Worm (Caenorhabditis elegans) whole organism, late embryonic: ENCODE measurements around the gene clec-245.

ENCODE experiments used
- C38D4.7 ChIP-seq: fragments of 200-800 bp; sonication (Bioruptor generic); optimal IDR thresholded peaks from 2 replicates; lab custom pipeline; 2018; ENCODE audit warnings: mild to moderate bottlenecking, missing genetic modification characterization, moderate library complexity, missing compliant biosample characterization
- F13H6.1 ChIP-seq: sonication (generic microtip); optimal IDR thresholded peaks from 2 replicates; lab custom pipeline; 2016; ENCODE audit warnings: missing genetic modification characterization, missing compliant biosample characterization
- T23F11.4 ChIP-seq: fragments of 200-800 bp; sonication (Bioruptor generic); optimal IDR thresholded peaks from 2 replicates; lab custom pipeline; 2018; ENCODE audit warnings: mild to moderate bottlenecking, missing genetic modification characterization, missing compliant biosample characterization
- ahr-1 ChIP-seq: sonication (generic microtip); optimal IDR thresholded peaks from 2 replicates; lab custom pipeline; 2016; ENCODE audit warnings: missing genetic modification characterization, missing compliant biosample characterization
- ama-1 ChIP-seq: fragments of 150-350 bp; optimal IDR thresholded peaks from 2 replicates; lab custom pipeline; 2014
- ceh-14 ChIP-seq: sonication (generic microtip); optimal IDR thresholded peaks from 2 replicates; lab custom pipeline; 2016; ENCODE audit warnings: missing genotype, missing genetic modification characterization, missing compliant biosample characterization
- ceh-18 ChIP-seq: sonication (generic microtip); optimal IDR thresholded peaks from 2 replicates; lab custom pipeline; 2016; ENCODE audit warnings: missing genetic modification characterization, missing compliant biosample characterization
- ceh-22 ChIP-seq: sonication (generic microtip); optimal IDR thresholded peaks from 2 replicates; lab custom pipeline; 2017; ENCODE audit warnings: missing biosample characterization, missing genetic modification characterization
- ceh-24 ChIP-seq: sonication (generic microtip); optimal IDR thresholded peaks from 2 replicates; lab custom pipeline; 2016; ENCODE audit warnings: mild to moderate bottlenecking, missing genetic modification characterization, missing compliant biosample characterization
- ceh-30 ChIP-seq: fragments of 150-350 bp; optimal IDR thresholded peaks from 2 replicates; lab custom pipeline; 2014; ENCODE audit warnings: missing biosample characterization, missing genetic modification characterization
- ceh-6 ChIP-seq: fragments of 200-800 bp; sonication (Bioruptor generic); optimal IDR thresholded peaks from 2 replicates; lab custom pipeline; 2018; ENCODE audit warnings: mild to moderate bottlenecking, missing genetic modification characterization, missing compliant biosample characterization
- dve-1 ChIP-seq: sonication (generic microtip); optimal IDR thresholded peaks from 2 replicates; lab custom pipeline; 2017; ENCODE audit warnings: antibody characterized with exemption, mild to moderate bottlenecking, missing genetic modification characterization, missing compliant biosample characterization
- elt-2 ChIP-seq: sonication (generic microtip); optimal IDR thresholded peaks from 2 replicates; lab custom pipeline; 2016; ENCODE audit warnings: missing genetic modification reagents, missing genetic modification characterization, missing compliant biosample characterization
- elt-4 ChIP-seq: sonication (generic microtip); optimal IDR thresholded peaks from 2 replicates; lab custom pipeline; 2016; ENCODE audit warnings: missing genetic modification characterization, missing compliant biosample characterization
- ets-4 ChIP-seq: sonication (generic microtip); optimal IDR thresholded peaks from 2 replicates; lab custom pipeline; 2016; ENCODE audit warnings: missing genetic modification characterization, missing compliant biosample characterization
- eyg-1 ChIP-seq: sonication (generic microtip); optimal IDR thresholded peaks from 2 replicates; lab custom pipeline; 2016; ENCODE audit warnings: missing genotype, missing genetic modification characterization, missing compliant biosample characterization
- fax-1 ChIP-seq: sonication (generic microtip); optimal IDR thresholded peaks from 2 replicates; lab custom pipeline; 2016; ENCODE audit warnings: missing genotype, missing genetic modification characterization, missing compliant biosample characterization
- fkh-6 ChIP-seq: sonication (generic microtip); optimal IDR thresholded peaks from 2 replicates; lab custom pipeline; 2016; ENCODE audit warnings: missing genetic modification characterization, missing compliant biosample characterization
- gmeb-2 ChIP-seq: sonication (generic microtip); optimal IDR thresholded peaks from 2 replicates; lab custom pipeline; 2016; ENCODE audit warnings: missing genetic modification characterization, inconsistent platforms, missing compliant biosample characterization
- hlh-15 ChIP-seq: sonication (generic microtip); optimal IDR thresholded peaks from 2 replicates; lab custom pipeline; 2016; ENCODE audit warnings: missing genetic modification characterization, missing compliant biosample characterization
- hlh-30 ChIP-seq: sonication (generic microtip); optimal IDR thresholded peaks from 2 replicates; lab custom pipeline; 2017; ENCODE audit warnings: antibody characterized with exemption, missing genetic modification characterization, missing compliant biosample characterization; ENCODE audit not compliant: insufficient read depth
- mec-3 ChIP-seq: sonication (generic microtip); optimal IDR thresholded peaks from 2 replicates; lab custom pipeline; 2016; ENCODE audit warnings: borderline replicate concordance, missing genetic modification characterization, missing compliant biosample characterization
- nhr-11 ChIP-seq: fragments of 150-350 bp; optimal IDR thresholded peaks from 2 replicates; lab custom pipeline; 2014; ENCODE audit warnings: missing biosample characterization, missing genetic modification characterization
- nhr-232 ChIP-seq: sonication (generic microtip); optimal IDR thresholded peaks from 2 replicates; lab custom pipeline; 2016; ENCODE audit warnings: missing genetic modification characterization, missing compliant biosample characterization
- odd-2 ChIP-seq: sonication (generic microtip); optimal IDR thresholded peaks from 2 replicates; lab custom pipeline; 2017; ENCODE audit warnings: antibody characterized with exemption, mild to moderate bottlenecking, missing genetic modification characterization, missing compliant biosample characterization
- pax-1 ChIP-seq: fragments of 150-350 bp; optimal IDR thresholded peaks from 2 replicates; lab custom pipeline; 2014; ENCODE audit warnings: missing biosample characterization, missing genetic modification characterization
- pha-2 ChIP-seq: sonication (generic microtip); optimal IDR thresholded peaks from 2 replicates; lab custom pipeline; 2017; ENCODE audit warnings: mild to moderate bottlenecking, missing genetic modification characterization, missing compliant biosample characterization
- pqm-1 ChIP-seq: sonication (generic microtip); optimal IDR thresholded peaks from 2 replicates; lab custom pipeline; 2016; ENCODE audit warnings: missing genetic modification characterization, missing compliant biosample characterization
- ref-2 ChIP-seq: sonication (generic microtip); optimal IDR thresholded peaks from 2 replicates; lab custom pipeline; 2016; ENCODE audit warnings: missing genetic modification characterization, missing compliant biosample characterization
- sox-2 ChIP-seq: fragments of 200-800 bp; sonication (Bioruptor generic); IDR thresholded peaks from 2 replicates; pipeline ENCODE4 v1.3.6; 2022; ENCODE audit warnings: missing genetic modification reagents, missing genetic modification characterization, missing compliant biosample characterization
- sox-4 ChIP-seq: sonication (generic microtip); optimal IDR thresholded peaks from 2 replicates; lab custom pipeline; 2017; ENCODE audit warnings: mild to moderate bottlenecking, missing genetic modification characterization, inconsistent platforms, missing compliant biosample characterization
- syd-9 ChIP-seq: sonication (generic microtip); optimal IDR thresholded peaks from 2 replicates; lab custom pipeline; 2016; ENCODE audit warnings: mild to moderate bottlenecking, missing genetic modification characterization, moderate library complexity, missing compliant biosample characterization
- tbx-7 ChIP-seq: sonication (generic microtip); optimal IDR thresholded peaks from 2 replicates; lab custom pipeline; 2016; ENCODE audit warnings: missing genotype, missing genetic modification characterization, missing compliant biosample characterization
- ttx-3 ChIP-seq: sonication (generic microtip); optimal IDR thresholded peaks from 2 replicates; lab custom pipeline; 2016; ENCODE audit warnings: missing genetic modification reagents, missing genetic modification characterization, missing compliant biosample characterization
- unc-42 ChIP-seq: sonication (generic microtip); optimal IDR thresholded peaks from 2 replicates; lab custom pipeline; 2016; ENCODE audit warnings: missing genotype, missing genetic modification characterization, missing compliant biosample characterization
- zip-5 ChIP-seq: sonication (generic microtip); optimal IDR thresholded peaks from 2 replicates; lab custom pipeline; 2016; ENCODE audit warnings: missing genetic modification characterization, missing compliant biosample characterization
- ztf-16 ChIP-seq: sonication (generic microtip); optimal IDR thresholded peaks from 2 replicates; lab custom pipeline; 2017; ENCODE audit warnings: missing genetic modification characterization, missing compliant biosample characterization

clec-245 gene

ce11 chrV:18143445-18143844 is 44.8 kb downstream of the clec-245 start, which contains the start of gene Y37H2A.14:
Y37H2A.14 (plus strand) TSS chrV:18143745.
- TF ChIP-seq sox-4 (tag; lab: Kevin White, UChicago) (no peak), ref-2 (tag; lab: Kevin White, UChicago) (no peak), fkh-6 (tag; lab: Kevin White, UChicago) (no peak), elt-4 (tag; lab: Kevin White, UChicago) (no peak), dve-1 (tag; lab: Kevin White, UChicago) (no peak), mec-3 (no peak), F13H6.1 (no peak), syd-9 (tag; lab: Kevin White, UChicago) (no peak), ama-1 (lab: Kevin White, UChicago) (no peak), nhr-232 (tag; lab: Kevin White, UChicago) (no peak), odd-2 (tag; lab: Kevin White, UChicago) (no peak), zip-5 (tag; lab: Kevin White, UChicago) (no peak)

ce11 chrV:18142549-18142948 is 45.7 kb downstream of the clec-245 start, which contains the start of gene Y37H2A.13:
Y37H2A.13 (plus strand) TSS chrV:18142849.
- TF ChIP-seq nhr-11 (tag; lab: Kevin White, UChicago) (no peak), nhr-232 (tag; lab: Kevin White, UChicago) (no peak), pha-2 (tag; lab: Kevin White, UChicago) (no peak), tbx-7 (tag; lab: Kevin White, UChicago) (no peak), unc-42 (tag; lab: Kevin White, UChicago) (no peak), ref-2 (tag; lab: Kevin White, UChicago) (no peak), hlh-15 (tag; lab: Kevin White, UChicago) (no peak), C38D4.7 (GFP tag; lab: Kevin White, UChicago) (no peak), hlh-30 (no peak), ceh-18 (no peak), ceh-6 (GFP tag; lab: Kevin White, UChicago) (no peak), ets-4 (tag; lab: Kevin White, UChicago) (no peak), fax-1 (tag; lab: Kevin White, UChicago) (no peak), gmeb-2 (tag; lab: Kevin White, UChicago) (no peak), F13H6.1 (no peak), ceh-22 (tag; lab: Kevin White, UChicago) (no peak), ttx-3 (tag; lab: Kevin White, UChicago) (no peak), T23F11.4 (GFP tag; lab: Kevin White, UChicago) (no peak), ama-1 (lab: Kevin White, UChicago) (no peak)

- no peak for TF ChIP-seq ceh-22 (tag; lab: Kevin White, UChicago)
- no peak for TF ChIP-seq zip-5 (tag; lab: Kevin White, UChicago)
- TF ChIP-seq pqm-1 (tag; lab: Kevin White, UChicago): no peak
- TF ChIP-seq, all 69 proteins: peak for 0
These were observed 47.1 kb downstream of the clec-245 start, which contains the start of gene Y37H2A.11 for ce11 chrV:18141161-18141560. Y37H2A.11 (plus strand) TSS chrV:18141461.

- TF ChIP-seq sox-2 (GFP tag; lab: Robert Waterston, UW) (no peak), tbx-7 (tag; lab: Kevin White, UChicago) (no peak), zip-5 (tag; lab: Kevin White, UChicago) (no peak), nhr-232 (tag; lab: Kevin White, UChicago) (no peak), ceh-14 (tag; lab: Kevin White, UChicago) (no peak), ceh-24 (tag; lab: Kevin White, UChicago) (no peak), elt-2 (no peak), ztf-16 (no peak), elt-4 (tag; lab: Kevin White, UChicago) (no peak), ceh-30 (tag; lab: Kevin White, UChicago) (no peak), ahr-1 (no peak), pax-1 (tag; lab: Kevin White, UChicago) (no peak), eyg-1 (no peak)
These were observed 49.5 kb downstream of the clec-245 start, which contains the start of gene Y37H2A.10 for ce11 chrV:18138695-18139094. Y37H2A.10 (plus strand) TSS chrV:18138995.
